Worm (Caenorhabditis elegans): ENCODE results near the gene atz-1.
A peak's percentile ranks its signal among the peaks of the same experiment; 100 is the strongest.

Gene atz-1

DNA sequence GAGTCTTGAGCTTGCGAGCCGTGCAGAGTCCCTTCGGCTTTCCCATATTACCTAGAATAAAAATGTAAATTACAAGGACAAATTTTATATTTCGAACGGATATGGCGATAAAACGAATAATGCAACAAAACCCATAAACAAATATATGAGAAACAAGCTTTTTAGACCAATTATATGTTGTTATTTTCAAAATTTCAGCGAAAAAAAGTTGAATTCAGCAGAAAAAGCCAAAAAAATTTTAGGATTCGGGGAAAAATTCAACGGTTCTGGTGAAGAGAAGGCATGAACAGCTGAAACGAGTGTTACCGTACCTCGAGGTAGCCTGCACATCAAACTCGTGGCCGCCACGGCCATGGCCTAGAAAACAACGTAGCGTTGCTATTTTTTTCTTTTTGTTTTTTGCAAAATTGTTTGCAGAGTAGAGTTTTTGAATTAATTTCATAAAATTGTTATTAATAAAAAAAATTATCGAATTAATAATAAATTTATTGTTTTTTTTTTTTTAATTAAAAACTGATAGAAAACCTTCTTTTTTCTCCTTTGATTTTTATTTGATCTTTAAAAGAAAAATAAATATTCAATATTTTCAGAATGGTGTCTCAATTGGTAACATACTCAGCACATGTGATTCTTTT, 15.2 kb upstream of the atz-1 start, which contains the start of the genes rps-23 and dpm-3 (continued):
- TF ChIP-seq hmg-20 (GFP tag; IDR thresholded peaks at IDR 0.05) (0 out of 2 replicates have a peak, but pooled peaks have one; percentile 59), madf-6 (GFP tag; IDR thresholded peaks at IDR 0.05) (peak; percentile 95), sdz-38 (tag; optimal IDR thresholded peaks at IDR 0.05) (no peak), ceh-58 (GFP tag; IDR thresholded peaks at IDR 0.05) (no peak), hlh-12 (tag; optimal IDR thresholded peaks at IDR 0.05) (no peak), ztf-3 (GFP tag; optimal IDR thresholded peaks at IDR 0.05) (no peak), Y79H2A.3 (GFP tag; conservative IDR thresholded peaks at IDR 0.05) (peak; percentile 89), ceh-79 (tag; optimal IDR thresholded peaks at IDR 0.05) (no peak), dpff-1 (tag; optimal IDR thresholded peaks at IDR 0.05) (no peak), nfya-2 (GFP tag; IDR thresholded peaks at IDR 0.05) (0 out of 2 replicates have a peak, but pooled peaks have one; percentile 73), ztf-22 (GFP tag; optimal IDR thresholded peaks at IDR 0.05) (no peak), nhr-179 (tag; optimal IDR thresholded peaks at IDR 0.05) (no peak), F10E7.11 (tag; optimal IDR thresholded peaks at IDR 0.05) (no peak), tlf-1 (GFP tag; optimal IDR thresholded peaks at IDR 0.05) (peak; percentile 95), K12H6.12 (tag; optimal IDR thresholded peaks at IDR 0.05) (peak; percentile 91), F23B12.7 (tag; optimal IDR thresholded peaks at IDR 0.05; ENCODE audit: insufficient read depth) (peak; percentile 93), atf-7 (tag; optimal IDR thresholded peaks at IDR 0.05) (peak; percentile 56), akir-1 (GFP tag; optimal IDR thresholded peaks at IDR 0.05) (no peak), attf-6 (GFP tag; IDR thresholded peaks at IDR 0.05) (peak; percentile 86), B0261.1 (tag; optimal IDR thresholded peaks at IDR 0.05) (peak; percentile 37), egl-18 (GFP tag; IDR thresholded peaks at IDR 0.05) (0 out of 2 replicates have a peak, but pooled peaks have one; percentile 73), lsy-27 (tag; optimal IDR thresholded peaks at IDR 0.05; ENCODE audit: borderline replicate concordance, insufficient read depth) (no peak), unc-130 (GFP tag; optimal IDR thresholded peaks at IDR 0.05) (peak; percentile 97), lag-1 (GFP tag; IDR thresholded peaks at IDR 0.05) (0 out of 2 replicates have a peak, but pooled peaks have one; percentile 32), B0019.2 (GFP tag; conservative IDR thresholded peaks at IDR 0.05) (peak; percentile 96), die-1 (tag; optimal IDR thresholded peaks at IDR 0.05) (no peak), pha-4 (tag; optimal IDR thresholded peaks at IDR 0.05) (peak; percentile 93), dpl-1 (GFP tag; optimal IDR thresholded peaks at IDR 0.05) (peak; percentile 46), let-526 (GFP tag; IDR thresholded peaks at IDR 0.05) (peak; percentile 97), lin-26 (GFP tag; IDR thresholded peaks at IDR 0.05) (peak; percentile 61; the same call in 1 of the 2 replicates), tbx-9 (tag; optimal IDR thresholded peaks at IDR 0.05; ENCODE audit: borderline replicate concordance) (no peak), ztf-6 (GFP tag; IDR thresholded peaks at IDR 0.05) (peak; percentile 87), xnd-1 (tag; optimal IDR thresholded peaks at IDR 0.05) (peak; percentile 68), rpc-1 (optimal IDR thresholded peaks at IDR 0.05) (peak; percentile 15), rpc-1 (tag; optimal IDR thresholded peaks at IDR 0.05) (peak; percentile 6), F37B4.10 (GFP tag; IDR thresholded peaks at IDR 0.05) (no peak), hmg-1.2 (GFP tag; IDR thresholded peaks at IDR 0.05) (peak; percentile 79), F39B2.1 (GFP tag; IDR thresholded peaks at IDR 0.05) (peak; percentile 81; the same call in 1 of the 2 replicates), snpc-1.1 (tag; optimal IDR thresholded peaks at IDR 0.05; ENCODE audit: insufficient read depth) (peak; percentile 30), sea-2 (GFP tag; IDR thresholded peaks at IDR 0.05) (no peak), somi-1 (GFP tag; optimal IDR thresholded peaks at IDR 0.05) (peak; percentile 73), pbrm-1 (GFP tag; IDR thresholded peaks at IDR 0.05) (peak; percentile 95), ztf-28 (GFP tag; IDR thresholded peaks at IDR 0.05) (peak; percentile 98), F52B5.7 (tag; optimal IDR thresholded peaks at IDR 0.05) (peak; percentile 71), rcor-1 (GFP tag; IDR thresholded peaks at IDR 0.05) (peak; percentile 90), ets-4 (GFP tag; optimal IDR thresholded peaks at IDR 0.05) (no peak), repo-1 (tag; optimal IDR thresholded peaks at IDR 0.05) (peak; percentile 42), B0035.1 (tag; optimal IDR thresholded peaks at IDR 0.05) (peak; percentile 40)

Data from whole organism, young adult.